Worm (Caenorhabditis elegans): ENCODE measurements around the gene F09F7.6.

DNA sequence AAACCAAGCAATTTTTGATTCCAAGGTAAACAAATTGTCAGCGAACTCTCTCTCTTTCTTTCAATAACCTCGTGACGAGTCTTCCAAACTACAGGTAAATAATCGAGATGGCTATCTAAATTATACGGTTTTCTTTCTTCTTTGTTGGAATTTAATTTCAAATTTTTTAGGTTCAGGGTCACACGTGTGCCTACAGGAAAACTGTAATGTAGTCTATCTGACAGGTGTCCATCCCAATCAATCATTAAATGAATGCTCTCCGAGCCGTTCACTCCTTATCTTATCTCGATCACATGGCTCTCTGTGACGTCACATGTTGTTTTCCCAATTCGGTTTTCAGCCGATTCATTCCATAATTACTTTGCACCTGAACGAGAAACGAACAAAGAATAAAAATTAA, 1.2 kb upstream of the F09F7.6 start:
- TF ChIP-seq T23F11.4 (GFP tag; optimal IDR thresholded peaks at IDR 0.05) (no peak), ceh-2 (tag; optimal IDR thresholded peaks at IDR 0.05) (no peak), elt-4 (tag; optimal IDR thresholded peaks at IDR 0.05) (no peak), pha-4 (tag; optimal IDR thresholded peaks at IDR 0.05) (no peak), hlh-30 (tag; optimal IDR thresholded peaks at IDR 0.05; ENCODE audit: insufficient read depth) (peak; percentile 20), ama-1 (optimal IDR thresholded peaks at IDR 0.05) (no peak), odd-2 (tag; optimal IDR thresholded peaks at IDR 0.05) (no peak)
